Fruit fly (Drosophila melanogaster): ENCODE data around the gene CG14618.

Gene CG14618

dm6 chrX:22474881-22475280, 1.4 kb downstream of the CG14618 start:
- TF ChIP-seq psq (optimal IDR thresholded peaks at IDR 0.05) (no peak), pan (optimal IDR thresholded peaks at IDR 0.05) (no peak), usp (GFP tag; optimal IDR thresholded peaks at IDR 0.05) (no peak), EcR (GFP tag; optimal IDR thresholded peaks at IDR 0.05) (no peak), CG8478 (optimal IDR thresholded peaks at IDR 0.05) (no peak), Dll (optimal IDR thresholded peaks at IDR 0.05) (no peak)

- no peak for TF ChIP-seq Dll (optimal IDR thresholded peaks at IDR 0.05)
- no peak for TF ChIP-seq psq (optimal IDR thresholded peaks at IDR 0.05)
- no peak for TF ChIP-seq usp (GFP tag; optimal IDR thresholded peaks at IDR 0.05)
- no peak for TF ChIP-seq CG8478 (optimal IDR thresholded peaks at IDR 0.05)
- TF ChIP-seq EcR (GFP tag; optimal IDR thresholded peaks at IDR 0.05), result no peak
- no peak for TF ChIP-seq pan (optimal IDR thresholded peaks at IDR 0.05)
Measured at dm6 chrX:22477689-22478590, 4.4 kb downstream of the CG14618 start.

DNA sequence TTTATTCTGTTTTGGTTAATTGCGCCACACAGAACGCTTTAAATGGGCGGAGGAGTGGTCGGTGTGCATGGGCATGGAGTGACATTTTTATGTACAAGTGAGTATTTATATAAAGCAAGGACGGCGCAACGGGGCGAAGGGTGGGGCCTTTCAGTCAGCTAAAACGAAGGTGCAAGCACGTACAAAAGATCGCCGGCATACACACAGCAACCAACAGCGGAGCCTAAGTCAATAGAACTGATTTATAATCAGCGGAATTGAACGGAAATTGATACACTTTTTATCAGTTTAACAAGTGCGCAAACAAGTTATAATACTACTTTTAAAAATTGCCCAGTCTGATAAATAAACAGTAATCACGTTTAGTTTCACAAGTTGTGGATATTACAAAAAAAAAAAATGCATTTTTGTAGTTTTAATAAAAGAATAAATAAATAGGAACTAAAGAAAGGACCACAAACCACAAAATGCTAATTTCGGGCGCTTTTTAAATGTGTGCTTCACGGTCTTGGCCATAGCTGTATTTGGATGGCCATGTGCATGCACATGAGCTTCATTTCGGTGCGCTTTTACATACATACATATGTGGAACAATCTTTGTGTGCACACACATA, 5.8 kb downstream of the CG14618 start:
- TF ChIP-seq EcR (GFP tag; optimal IDR thresholded peaks at IDR 0.05), result no peak
- TF ChIP-seq Dll (optimal IDR thresholded peaks at IDR 0.05), result no peak
- no peak for TF ChIP-seq pan (optimal IDR thresholded peaks at IDR 0.05)
- TF ChIP-seq CG8478 (optimal IDR thresholded peaks at IDR 0.05), result no peak
- no peak for TF ChIP-seq psq (optimal IDR thresholded peaks at IDR 0.05)
- TF ChIP-seq usp (GFP tag; optimal IDR thresholded peaks at IDR 0.05), result no peak

dm6 chrX:22480612-22481011, 7.1 kb downstream of the CG14618 start:
- TF ChIP-seq psq (optimal IDR thresholded peaks at IDR 0.05) (no peak), CG8478 (optimal IDR thresholded peaks at IDR 0.05) (no peak), usp (GFP tag; optimal IDR thresholded peaks at IDR 0.05) (no peak), Dll (optimal IDR thresholded peaks at IDR 0.05) (no peak), pan (optimal IDR thresholded peaks at IDR 0.05) (no peak), EcR (GFP tag; optimal IDR thresholded peaks at IDR 0.05) (no peak)

dm6 chrX:22481131-22481530, 7.6 kb downstream of the CG14618 start:
- no peak for TF ChIP-seq pan (optimal IDR thresholded peaks at IDR 0.05)
- no peak for TF ChIP-seq psq (optimal IDR thresholded peaks at IDR 0.05)
- TF ChIP-seq usp (GFP tag; optimal IDR thresholded peaks at IDR 0.05), result no peak

DNA sequence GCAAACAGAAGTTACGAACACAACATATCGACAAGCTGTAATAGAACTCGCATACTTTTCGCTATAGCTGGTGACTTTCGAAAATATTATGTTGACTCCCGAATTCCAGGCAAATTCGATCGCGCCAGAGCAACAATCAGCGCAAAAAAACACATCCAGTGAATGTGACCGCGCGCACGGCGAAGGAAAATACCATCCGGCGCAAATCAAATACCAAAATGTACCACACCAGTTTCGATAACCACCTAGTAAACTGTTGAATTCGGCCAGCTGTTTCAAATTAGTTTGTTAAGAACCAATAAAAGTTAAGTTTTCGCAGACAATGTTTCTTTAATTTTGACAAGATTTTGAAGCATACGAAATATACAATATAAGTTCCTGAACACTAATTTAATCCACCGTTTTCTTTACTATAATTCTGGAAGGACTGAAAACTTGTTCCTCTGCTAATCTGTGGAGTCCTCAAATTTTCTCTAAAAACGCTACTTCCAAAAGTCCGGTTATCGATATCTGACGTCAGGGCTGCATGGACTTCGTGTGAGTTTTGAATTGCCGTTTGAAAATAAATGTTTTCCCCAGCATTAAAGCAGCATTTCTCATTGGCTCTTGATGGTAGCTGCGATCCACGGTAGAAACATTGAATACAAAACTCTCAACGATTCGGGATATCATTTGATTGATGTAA, 8.5 kb downstream of the CG14618 start, which contains the start of the genes Cp110 and CG12576:
TSS of gene Cp110 (plus strand) at position 223 of the 685 bp plus-strand sequence.
TSS of gene CG12576 (minus strand) at position 498 of the 685 bp plus-strand sequence.
- TF ChIP-seq CG8478 (optimal IDR thresholded peaks at IDR 0.05), result no peak
- no peak for TF ChIP-seq pan (optimal IDR thresholded peaks at IDR 0.05)
- no peak for TF ChIP-seq Dll (optimal IDR thresholded peaks at IDR 0.05)
- TF ChIP-seq psq (optimal IDR thresholded peaks at IDR 0.05), result no peak
- no peak for TF ChIP-seq EcR (GFP tag; optimal IDR thresholded peaks at IDR 0.05)
- no peak for TF ChIP-seq usp (GFP tag; optimal IDR thresholded peaks at IDR 0.05)

- TF ChIP-seq EcR (GFP tag; optimal IDR thresholded peaks at IDR 0.05), result no peak
- no peak for TF ChIP-seq CG8478 (optimal IDR thresholded peaks at IDR 0.05)
- no peak for TF ChIP-seq usp (GFP tag; optimal IDR thresholded peaks at IDR 0.05)
- no peak for TF ChIP-seq Dll (optimal IDR thresholded peaks at IDR 0.05)
Measured at dm6 chrX:22486487-22486886, 13.0 kb downstream of the CG14618 start.

dm6 chrX:22486919-22487634, 13.6 kb downstream of the CG14618 start:
- TF ChIP-seq CG8478 (optimal IDR thresholded peaks at IDR 0.05) (no peak), Dll (optimal IDR thresholded peaks at IDR 0.05) (no peak), EcR (GFP tag; optimal IDR thresholded peaks at IDR 0.05) (no peak), psq (optimal IDR thresholded peaks at IDR 0.05) (no peak), pan (optimal IDR thresholded peaks at IDR 0.05) (no peak), usp (GFP tag; optimal IDR thresholded peaks at IDR 0.05) (no peak)

dm6 chrX:22487667-22488593, 14.4 kb downstream of the CG14618 start:
- TF ChIP-seq usp (GFP tag; optimal IDR thresholded peaks at IDR 0.05), result no peak
- no peak for TF ChIP-seq EcR (GFP tag; optimal IDR thresholded peaks at IDR 0.05)
- no peak for TF ChIP-seq psq (optimal IDR thresholded peaks at IDR 0.05)
- no peak for TF ChIP-seq Dll (optimal IDR thresholded peaks at IDR 0.05)
- TF ChIP-seq pan (optimal IDR thresholded peaks at IDR 0.05), result no peak
- no peak for TF ChIP-seq CG8478 (optimal IDR thresholded peaks at IDR 0.05)

DNA sequence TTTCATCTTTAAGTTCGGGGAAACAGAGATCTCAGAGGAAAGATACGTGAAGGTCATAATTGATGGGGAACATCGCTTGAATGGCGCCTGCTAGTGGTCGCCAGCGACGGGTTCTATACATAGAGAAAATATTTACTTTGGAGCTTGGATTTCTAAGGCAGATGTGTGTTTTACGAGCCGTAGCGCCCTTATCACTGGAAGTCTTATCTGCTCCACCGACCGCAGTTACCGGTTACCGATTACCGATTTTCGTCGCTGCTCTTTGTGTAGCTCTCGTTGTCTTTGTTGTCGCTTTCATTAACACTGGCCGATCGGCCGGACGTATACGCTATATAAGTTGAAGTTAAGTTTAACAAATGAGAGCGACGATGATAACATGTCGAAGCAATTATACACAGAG, 17.1 kb downstream of the CG14618 start:
- TF ChIP-seq CG8478 (optimal IDR thresholded peaks at IDR 0.05) (no peak), EcR (GFP tag; optimal IDR thresholded peaks at IDR 0.05) (no peak), usp (GFP tag; optimal IDR thresholded peaks at IDR 0.05) (no peak), pan (optimal IDR thresholded peaks at IDR 0.05) (no peak), Dll (optimal IDR thresholded peaks at IDR 0.05) (no peak), psq (optimal IDR thresholded peaks at IDR 0.05) (no peak)

Data from whole organism.